Worm (Caenorhabditis elegans) whole organism, L1 larva: ENCODE data around the gene T22C8.3.

Source experiments
- C16A3.4 ChIP-seq: fragments of 150-350 bp; optimal IDR thresholded peaks from 2 replicates; lab custom pipeline; 2014; ENCODE audit warnings: missing biosample characterization, missing genetic modification characterization
- C34B4.2 ChIP-seq: sonication (generic microtip); optimal IDR thresholded peaks from 2 replicates; lab custom pipeline; 2017; ENCODE audit warnings: mild to moderate bottlenecking, missing genetic modification characterization, missing compliant biosample characterization
- F16B12.6 ChIP-seq: fragments of 150-350 bp; optimal IDR thresholded peaks from 2 replicates; lab custom pipeline; 2014; ENCODE audit warnings: missing biosample characterization, missing genetic modification characterization
- aly-2 ChIP-seq: fragments of 150-350 bp; optimal IDR thresholded peaks from 2 replicates; lab custom pipeline; 2014; ENCODE audit warnings: missing biosample characterization, missing genetic modification characterization
- ama-1 ChIP-seq: fragments of 150-350 bp; optimal IDR thresholded peaks from 2 replicates; lab custom pipeline; 2014
- blmp-1 ChIP-seq: fragments of 150-350 bp; optimal IDR thresholded peaks from 2 replicates; lab custom pipeline; 2014; ENCODE audit warnings: missing biosample characterization, missing genetic modification characterization
- ceh-63 ChIP-seq: fragments of 200-800 bp; sonication (Bioruptor generic); optimal IDR thresholded peaks from 2 replicates; lab custom pipeline; 2018; ENCODE audit warnings: mild to moderate bottlenecking, missing genetic modification characterization, missing compliant biosample characterization
- ceh-8 ChIP-seq: fragments of 200-800 bp; sonication (Bioruptor generic); optimal IDR thresholded peaks from 2 replicates; lab custom pipeline; 2018; ENCODE audit warnings: mild to moderate bottlenecking, missing genetic modification characterization, moderate library complexity, missing compliant biosample characterization
- ceh-82 ChIP-seq, 3 experiments: fragments of 150-350 bp in 1 of 3; sonication (generic microtip) in 2 of 3; optimal IDR thresholded peaks; 2 replicates each; lab custom pipeline; 2014 to 2017; ENCODE audit warnings: missing biosample characterization in 3 of 3, missing genetic modification characterization in 3 of 3
- ceh-88 ChIP-seq: fragments of 200-800 bp; sonication (Bioruptor generic); IDR thresholded peaks from 2 replicates; pipeline ENCODE4 v1.3.6; 2022; ENCODE audit warnings: missing genetic modification characterization, missing compliant biosample characterization
- ceh-90 ChIP-seq: sonication (generic microtip); optimal IDR thresholded peaks from 2 replicates; lab custom pipeline; 2016; ENCODE audit warnings: missing genetic modification characterization, missing compliant biosample characterization
- ces-1 ChIP-seq: fragments of 150-350 bp; optimal IDR thresholded peaks from 2 replicates; lab custom pipeline; 2014; ENCODE audit warnings: missing biosample characterization, missing genetic modification reagents, missing genetic modification characterization
- dpl-1 ChIP-seq, 3 experiments: fragments of 150-350 bp in 2 of 3; sonication (generic microtip) in 1 of 3; optimal IDR thresholded peaks; 2 replicates each; lab custom pipeline; 2014 to 2017; ENCODE audit warnings: missing biosample characterization in 3 of 3, missing genetic modification characterization in 3 of 3, missing genetic modification reagents in 3 of 3
- efl-1 ChIP-seq, 4 experiments: fragments of 150-350 bp; optimal IDR thresholded peaks in 3 of 4; peaks in 1 of 4; 1 replicate in 1 of 4; 2 replicates in 3 of 4; lab custom pipeline; 2014; ENCODE audit warnings: missing biosample characterization in 2 of 4, missing genetic modification characterization in 2 of 4, missing genetic modification reagents in 2 of 4
- efl-3 ChIP-seq: fragments of 200-800 bp; sonication (Bioruptor generic); optimal IDR thresholded peaks from 2 replicates; lab custom pipeline; 2018; ENCODE audit warnings: mild to moderate bottlenecking, missing genetic modification characterization, missing compliant biosample characterization
- egl-13 ChIP-seq: sonication (generic microtip); optimal IDR thresholded peaks from 2 replicates; lab custom pipeline; 2016; ENCODE audit warnings: missing genotype, missing genetic modification reagents, missing genetic modification characterization, missing compliant biosample characterization
- egl-27 ChIP-seq, 2 experiments: fragments of 150-350 bp in 1 of 2; sonication (generic microtip); optimal IDR thresholded peaks; 3 replicates each; lab custom pipeline; 2017 to 2018; ENCODE audit warnings: missing biosample characterization in 2 of 2, missing genetic modification characterization in 2 of 2, missing genetic modification reagents in 2 of 2
- elt-2 ChIP-seq: sonication (generic microtip); optimal IDR thresholded peaks from 2 replicates; lab custom pipeline; 2016; ENCODE audit warnings: missing genetic modification characterization, mild to moderate bottlenecking, inconsistent platforms, missing compliant biosample characterization, missing genetic modification reagents
- elt-3 ChIP-seq, 6 experiments: fragments of 150-350 bp in 1 of 6; sonication (generic microtip); optimal IDR thresholded peaks; 2 replicates each; lab custom pipeline; 2017 to 2018; ENCODE audit warnings: missing biosample characterization in 6 of 6, missing genetic modification characterization in 6 of 6, inconsistent platforms in 1 of 6
- fkh-10 ChIP-seq: sonication (generic microtip); optimal IDR thresholded peaks from 2 replicates; lab custom pipeline; 2017; ENCODE audit warnings: missing biosample characterization, missing genetic modification reagents, missing genetic modification characterization
- fkh-8 ChIP-seq: sonication (generic microtip); optimal IDR thresholded peaks from 2 replicates; lab custom pipeline; 2016; ENCODE audit warnings: mild to moderate bottlenecking, missing genetic modification characterization, missing compliant biosample characterization
- fos-1 ChIP-seq: fragments of 150-350 bp; optimal IDR thresholded peaks from 2 replicates; lab custom pipeline; 2014; ENCODE audit warnings: missing biosample characterization, missing genetic modification characterization
- hlh-17 ChIP-seq: fragments of 200-800 bp; sonication (Bioruptor generic); optimal IDR thresholded peaks from 2 replicates; lab custom pipeline; 2018; ENCODE audit warnings: missing genetic modification characterization, mild to moderate bottlenecking, missing compliant biosample characterization, moderate library complexity, borderline replicate concordance
- irx-1 ChIP-seq: sonication (generic microtip); optimal IDR thresholded peaks from 2 replicates; lab custom pipeline; 2016; ENCODE audit warnings: missing genetic modification characterization, missing compliant biosample characterization
- isw-1 ChIP-seq: fragments of 200-800 bp; sonication (Bioruptor generic); IDR thresholded peaks from 2 replicates; pipeline ENCODE4 v1.3.6; 2022; ENCODE audit warnings: missing genetic modification characterization, missing compliant biosample characterization
- jun-1 ChIP-seq: fragments of 150-350 bp; optimal IDR thresholded peaks from 2 replicates; lab custom pipeline; 2014; ENCODE audit warnings: missing biosample characterization, missing genetic modification reagents, missing genetic modification characterization
- lin-13 ChIP-seq: fragments of 150-350 bp; optimal IDR thresholded peaks from 2 replicates; lab custom pipeline; 2014; ENCODE audit warnings: missing biosample characterization, missing genetic modification reagents, missing genetic modification characterization
- lin-15B ChIP-seq: fragments of 150-350 bp; sonication (generic microtip); optimal IDR thresholded peaks from 3 replicates; lab custom pipeline; 2014; ENCODE audit warnings: missing biosample characterization, missing genetic modification characterization
- lsy-2 ChIP-seq, 2 experiments: fragments of 150-350 bp; optimal IDR thresholded peaks; 2 replicates each; lab custom pipeline; 2014; ENCODE audit warnings: missing biosample characterization in 2 of 2, missing genetic modification characterization in 2 of 2
- mab-9 ChIP-seq: fragments of 200-800 bp; sonication (Bioruptor generic); IDR thresholded peaks from 2 replicates; pipeline ENCODE4 v1.3.6; 2022; ENCODE audit warnings: missing genetic modification reagents, missing genetic modification characterization, missing compliant biosample characterization
- mdl-1 ChIP-seq, 2 experiments: fragments of 150-350 bp; optimal IDR thresholded peaks; 2 replicates each; lab custom pipeline; 2014 to 2017; ENCODE audit warnings: missing biosample characterization in 2 of 2, missing genetic modification characterization in 2 of 2, inconsistent platforms in 1 of 2
- mep-1 ChIP-seq: fragments of 150-350 bp; optimal IDR thresholded peaks from 2 replicates; lab custom pipeline; 2014; ENCODE audit warnings: missing biosample characterization, missing genetic modification characterization
- nhr-12 ChIP-seq: sonication (generic microtip); optimal IDR thresholded peaks from 2 replicates; lab custom pipeline; 2017; ENCODE audit warnings: missing biosample characterization, missing genetic modification characterization
- nhr-19 ChIP-seq: fragments of 200-800 bp; sonication (Bioruptor generic); conservative IDR thresholded peaks from 2 replicates; pipeline ENCODE4 v1.3.6; 2022; ENCODE audit warnings: missing genetic modification characterization, missing compliant biosample characterization
- nhr-237 ChIP-seq: fragments of 150-350 bp; optimal IDR thresholded peaks from 2 replicates; lab custom pipeline; 2014; ENCODE audit warnings: missing biosample characterization, missing genetic modification characterization
- nhr-47 ChIP-seq: sonication (generic microtip); optimal IDR thresholded peaks from 2 replicates; lab custom pipeline; 2016; ENCODE audit warnings: mild to moderate bottlenecking, missing genetic modification characterization, moderate library complexity, missing compliant biosample characterization
- nhr-71 ChIP-seq: sonication (generic microtip); optimal IDR thresholded peaks from 2 replicates; lab custom pipeline; 2016; ENCODE audit warnings: mild to moderate bottlenecking, missing genetic modification characterization, moderate library complexity, missing compliant biosample characterization
- nhr-77 ChIP-seq: fragments of 150-350 bp; optimal IDR thresholded peaks from 2 replicates; lab custom pipeline; 2014; ENCODE audit warnings: missing biosample characterization, missing genetic modification characterization
- nhr-85 ChIP-seq: sonication (generic microtip); peaks from one replicate; lab custom pipeline; 2016; ENCODE audit warnings: missing genetic modification characterization, inconsistent platforms, missing compliant biosample characterization
- nhr-90 ChIP-seq: sonication (generic microtip); optimal IDR thresholded peaks from 2 replicates; lab custom pipeline; 2016; ENCODE audit warnings: mild to moderate bottlenecking, missing genetic modification characterization, missing compliant biosample characterization; ENCODE audit not compliant: poor library complexity
- pag-3 ChIP-seq: sonication (generic microtip); optimal IDR thresholded peaks from 2 replicates; lab custom pipeline; 2017; ENCODE audit warnings: missing genetic modification characterization, mild to moderate bottlenecking, missing compliant biosample characterization, antibody characterized with exemption, borderline replicate concordance; ENCODE audit not compliant: insufficient read depth
- rnt-1 ChIP-seq: sonication (generic microtip); optimal IDR thresholded peaks from 2 replicates; lab custom pipeline; 2016; ENCODE audit warnings: mild to moderate bottlenecking, missing genetic modification characterization, moderate library complexity, missing compliant biosample characterization
- skn-1 ChIP-seq: fragments of 150-350 bp; optimal IDR thresholded peaks from 2 replicates; lab custom pipeline; 2014; ENCODE audit warnings: missing biosample characterization, missing genetic modification characterization
- snpc-4 ChIP-seq: fragments of 150-350 bp; optimal IDR thresholded peaks from 2 replicates; lab custom pipeline; 2014; ENCODE audit warnings: missing biosample characterization, missing genetic modification characterization
- snu-23 ChIP-seq: sonication (generic microtip); optimal IDR thresholded peaks from 2 replicates; lab custom pipeline; 2016; ENCODE audit warnings: missing genetic modification characterization, missing compliant biosample characterization
- sptf-1 ChIP-seq: fragments of 150-350 bp; optimal IDR thresholded peaks from 2 replicates; lab custom pipeline; 2014; ENCODE audit warnings: missing biosample characterization, missing genetic modification characterization
- swsn-7 ChIP-seq: sonication (generic microtip); optimal IDR thresholded peaks from 2 replicates; lab custom pipeline; 2016; ENCODE audit warnings: missing genetic modification characterization, missing compliant biosample characterization
- tlp-1 ChIP-seq: fragments of 150-350 bp; optimal IDR thresholded peaks from 2 replicates; lab custom pipeline; 2014; ENCODE audit warnings: missing biosample characterization, missing genetic modification characterization
- unc-130 ChIP-seq: fragments of 150-350 bp; optimal IDR thresholded peaks from 2 replicates; lab custom pipeline; 2017; ENCODE audit warnings: missing biosample characterization, missing genetic modification characterization, inconsistent platforms
- unc-98 ChIP-seq: fragments of 200-800 bp; sonication (Bioruptor generic); IDR thresholded peaks from 2 replicates; pipeline ENCODE4 v1.3.6; 2022; ENCODE audit warnings: missing genetic modification characterization, missing compliant biosample characterization
- vab-15 ChIP-seq: sonication (generic microtip); optimal IDR thresholded peaks from 2 replicates; lab custom pipeline; 2017; ENCODE audit warnings: missing genotype, mild to moderate bottlenecking, missing genetic modification characterization, missing compliant biosample characterization
- xbp-1 ChIP-seq: sonication (generic microtip); optimal IDR thresholded peaks from 2 replicates; lab custom pipeline; 2016; ENCODE audit warnings: missing genetic modification characterization, missing compliant biosample characterization

The T22C8.3 gene

DNA sequence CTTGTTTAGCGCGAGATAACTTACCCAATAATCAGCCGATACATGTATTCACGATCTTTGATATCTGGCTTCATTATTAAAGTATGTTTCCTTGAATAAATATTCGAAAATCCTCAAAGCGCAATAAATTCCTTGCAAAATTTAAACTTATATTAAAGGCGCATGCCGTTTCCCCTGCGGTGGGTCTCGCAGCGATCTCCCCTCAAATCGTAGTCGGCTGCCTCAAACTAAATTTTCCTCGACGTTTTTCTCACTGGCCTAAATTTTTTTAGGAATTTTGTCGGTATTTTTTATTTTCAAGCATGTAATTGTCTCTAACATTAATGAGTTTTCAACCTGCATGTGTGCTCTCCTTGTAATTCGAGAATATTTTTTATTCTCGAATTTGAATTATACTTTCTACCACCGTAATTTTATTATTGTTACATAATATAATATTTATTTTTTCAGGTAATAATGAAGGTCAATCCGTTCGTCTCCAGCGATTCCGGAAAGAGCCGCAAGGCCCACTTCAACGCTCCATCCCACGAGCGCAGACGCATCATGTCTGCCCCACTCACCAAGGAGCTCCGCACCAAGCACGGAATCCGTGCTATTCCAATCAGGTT lies 19.3 kb downstream of the T22C8.3 start, which contains the start of the genes cpf-1 and rpl-26:
Gene cpf-1, minus strand, starts transcription at position 104 of the 608 bp plus-strand sequence.
Gene rpl-26, plus strand, starts transcription at position 449 of the 608 bp plus-strand sequence.
- peak; percentile 37 for TF ChIP-seq jun-1 (tag; lab: Kevin White, UChicago)
- no peak for TF ChIP-seq pag-3 (tag; lab: Kevin White, UChicago)
- peak in 1 of 2 experiments; percentile 39 for TF ChIP-seq mdl-1 (tag; optimal IDR thresholded peaks at IDR 0.05; lab: Kevin White, UChicago)
- TF ChIP-seq tlp-1 = no peak
- TF ChIP-seq xbp-1 = peak; percentile 48
- no peak for TF ChIP-seq irx-1 (tag; lab: Kevin White, UChicago)
- TF ChIP-seq nhr-12 (tag; lab: Kevin White, UChicago) = no peak
- TF ChIP-seq ceh-63 = no peak
- TF ChIP-seq ceh-90 (tag; lab: Kevin White, UChicago) = no peak
- peak; percentile 56 for TF ChIP-seq unc-130 (tag; lab: Kevin White, UChicago)
- TF ChIP-seq dpl-1 (GFP tag; optimal IDR thresholded peaks at IDR 0.05; lab: Kevin White, UChicago) = peak; percentile 65 to 78 (median 67)
- peak; percentile 38 for TF ChIP-seq nhr-19
- TF ChIP-seq nhr-71 (tag; lab: Kevin White, UChicago) = peak; percentile 70
- TF ChIP-seq ceh-8 (GFP tag; lab: Kevin White, UChicago) = no peak
- peak; percentile 4 for TF ChIP-seq snpc-4
- peak in 1 of 6 experiments; percentile 84 for TF ChIP-seq elt-3 (tag; optimal IDR thresholded peaks at IDR 0.05; lab: Kevin White, UChicago)
- TF ChIP-seq mep-1 = peak; percentile 69
- peak; percentile 72 to 73 for TF ChIP-seq efl-1 (optimal IDR thresholded peaks at IDR 0.05; lab: Kevin White, UChicago)
- TF ChIP-seq efl-1 (GFP tag; optimal IDR thresholded peaks at IDR 0.05 in 1 of 2; lab: Kevin White, UChicago) = peak; percentile 73 to 96
- TF ChIP-seq skn-1 = peak; percentile 58
- TF ChIP-seq ceh-82 (tag; optimal IDR thresholded peaks at IDR 0.05; lab: Kevin White, UChicago) = peak; percentile 10 to 61 (median 23)
- peak; percentile 61 for TF ChIP-seq C16A3.4 (tag; lab: Kevin White, UChicago)
- TF ChIP-seq ceh-88 (GFP tag; lab: Robert Waterston, UW) = no peak
- TF ChIP-seq nhr-85 (tag; lab: Kevin White, UChicago) = peak; percentile 48
- peak; percentile 53 for TF ChIP-seq swsn-7 (tag; lab: Kevin White, UChicago)
- TF ChIP-seq lsy-2 (tag; optimal IDR thresholded peaks at IDR 0.05; lab: Kevin White, UChicago) = peak; percentile 70 to 93
- no peak for TF ChIP-seq efl-3 (GFP tag; lab: Kevin White, UChicago)
- no peak for TF ChIP-seq sptf-1 (tag; lab: Kevin White, UChicago)
- no peak for TF ChIP-seq nhr-237
- TF ChIP-seq fkh-8 (tag; lab: Kevin White, UChicago) = peak; percentile 32
- TF ChIP-seq lin-13 = peak; percentile 12
- TF ChIP-seq C34B4.2 (tag; lab: Kevin White, UChicago) = no peak
- peak; percentile 61 for TF ChIP-seq rnt-1 (tag; lab: Kevin White, UChicago)
- no peak for TF ChIP-seq unc-98
- TF ChIP-seq isw-1 = peak; percentile 38; the same call in 1 of the 2 replicates
- peak; percentile 69 for TF ChIP-seq snu-23 (GFP tag; lab: Kevin White, UChicago)
- TF ChIP-seq nhr-77 (tag; lab: Kevin White, UChicago) = peak; percentile 37
- TF ChIP-seq fkh-10 (GFP tag; lab: Kevin White, UChicago) = no peak
- no peak for TF ChIP-seq aly-2
- TF ChIP-seq mab-9 (GFP tag; lab: Robert Waterston, UW) = no peak
- peak; percentile 73 for TF ChIP-seq F16B12.6
- no peak for TF ChIP-seq hlh-17 (GFP tag; lab: Kevin White, UChicago)
- TF ChIP-seq egl-13 (tag; lab: Kevin White, UChicago) = no peak
- peak; percentile 67 for TF ChIP-seq blmp-1 (tag; lab: Kevin White, UChicago)
- no peak for TF ChIP-seq ama-1
- TF ChIP-seq lin-15B (tag; lab: Kevin White, UChicago) = peak; percentile 29
- TF ChIP-seq vab-15 (tag; lab: Kevin White, UChicago) = no peak
- no peak for TF ChIP-seq egl-27 (tag; optimal IDR thresholded peaks at IDR 0.05; lab: Kevin White, UChicago)
- TF ChIP-seq fos-1 = peak; percentile 25
- TF ChIP-seq nhr-90 (tag; lab: Kevin White, UChicago) = no peak
- peak; percentile 44 for TF ChIP-seq nhr-47
- no peak for TF ChIP-seq ces-1 (GFP tag; lab: Kevin White, UChicago)
- no peak for TF ChIP-seq elt-2
